Worm (Caenorhabditis elegans): Measurements from ENCODE around the gene gar-1.

ce11 chrX:6450839-6451491 lies 33.7 kb downstream of the gar-1 start, which contains the start of the genes grl-6 and K10C2.6:
- TF ChIP-seq snpc-4 (tag; optimal IDR thresholded peaks at IDR 0.05) (no peak), pqm-1 (tag; optimal IDR thresholded peaks at IDR 0.05) (no peak), hif-1 (tag; optimal IDR thresholded peaks at IDR 0.05) (no peak), unc-39 (tag; optimal IDR thresholded peaks at IDR 0.05) (no peak), mep-1 (tag; optimal IDR thresholded peaks at IDR 0.05) (no peak), ceh-32 (tag; optimal IDR thresholded peaks at IDR 0.05; ENCODE audit: poor library complexity) (no peak), nhr-10 (tag; optimal IDR thresholded peaks at IDR 0.05) (no peak), daf-12 (tag; optimal IDR thresholded peaks at IDR 0.05) (no peak), mdl-1 (tag; optimal IDR thresholded peaks at IDR 0.05) (no peak), jun-1 (tag; optimal IDR thresholded peaks at IDR 0.05) (no peak), lim-7 (GFP tag; IDR thresholded peaks at IDR 0.05) (no peak), aha-1 (tag) (no peak)
